Fruit fly (Drosophila melanogaster) whole organism, embryonic: Measurements from ENCODE around the gene Or9a.

Experiments used
- Ada2b ChIP-seq: fragments of 200-800 bp; sonication (Bioruptor generic); IDR thresholded peaks from 2 replicates; pipeline ENCODE4 v1.3.6; 2022; ENCODE audit warnings: missing biosample characterization, missing genetic modification characterization
- B-H1 ChIP-seq: fragments of 200-800 bp; sonication (Bioruptor generic); IDR thresholded peaks from 3 replicates; pipeline ENCODE4 v1.3.6; 2022; ENCODE audit warnings: missing biosample characterization, missing genetic modification characterization
- Bgb ChIP-seq: fragments of 200-800 bp; sonication (Bioruptor generic); IDR thresholded peaks from 2 replicates; pipeline ENCODE4 v1.3.6; 2022; ENCODE audit warnings: missing biosample characterization, missing genetic modification characterization; ENCODE audit not compliant: partially characterized antibody
- CG10267 ChIP-seq: fragments of 200-800 bp; sonication (Bioruptor generic); optimal IDR thresholded peaks from 2 replicates; lab custom pipeline; 2018; ENCODE audit warnings: missing biosample characterization, mild to moderate bottlenecking, missing genetic modification characterization, moderate library complexity
- CG14050 ChIP-seq: fragments of 200-800 bp; sonication (Bioruptor generic); IDR thresholded peaks from 3 replicates; pipeline ENCODE4 v1.3.6; 2022; ENCODE audit warnings: missing biosample characterization, missing genetic modification characterization
- CG14710 ChIP-seq: fragments of 200-800 bp; sonication (Bioruptor generic); optimal IDR thresholded peaks from 3 replicates; lab custom pipeline; 2019; ENCODE audit warnings: missing biosample characterization, mild to moderate bottlenecking, missing genetic modification characterization, moderate library complexity
- CG14860 ChIP-seq: fragments of 200-800 bp; sonication (Bioruptor generic); IDR thresholded peaks from 3 replicates; pipeline ENCODE4 v1.3.6; 2022; ENCODE audit warnings: missing biosample characterization, missing genetic modification characterization; ENCODE audit not compliant: partially characterized antibody
- CG16813 ChIP-seq: fragments of 200-800 bp; sonication (Bioruptor generic); IDR thresholded peaks from 3 replicates; pipeline ENCODE4 v1.3.6; 2022; ENCODE audit warnings: missing biosample characterization, missing genetic modification characterization; ENCODE audit not compliant: partially characterized antibody
- CG17612 ChIP-seq: fragments of 200-800 bp; sonication (Bioruptor generic); IDR thresholded peaks from 2 replicates; pipeline ENCODE4 v1.3.6; 2022; ENCODE audit warnings: missing biosample characterization, missing genetic modification characterization
- CG1832 ChIP-seq: fragments of 200-800 bp; sonication (Bioruptor generic); optimal IDR thresholded peaks from 2 replicates; lab custom pipeline; 2017; ENCODE audit warnings: missing biosample characterization, mild to moderate bottlenecking, missing genetic modification characterization, inconsistent platforms
- CG18599 ChIP-seq: fragments of 200-800 bp; sonication (Bioruptor generic); optimal IDR thresholded peaks from 3 replicates; lab custom pipeline; 2017; ENCODE audit warnings: missing biosample characterization, missing genetic modification characterization, mild to moderate bottlenecking, moderate library complexity, missing genetic modification reagents
- CG31224 ChIP-seq: fragments of 200-800 bp; sonication (Bioruptor generic); IDR thresholded peaks from 2 replicates; pipeline ENCODE4 v1.3.6; 2022; ENCODE audit warnings: missing biosample characterization, missing genetic modification characterization
- CG31365 ChIP-seq: fragments of 200-800 bp; sonication (Bioruptor generic); optimal IDR thresholded peaks from 2 replicates; lab custom pipeline; 2018; ENCODE audit warnings: missing biosample characterization, mild to moderate bottlenecking, missing genetic modification characterization
- CG33213 ChIP-seq: fragments of 200-800 bp; sonication (Bioruptor generic); optimal IDR thresholded peaks from 3 replicates; lab custom pipeline; 2016; ENCODE audit warnings: missing biosample characterization, missing genetic modification characterization
- CG34224 ChIP-seq: fragments of 200-800 bp; sonication (Bioruptor generic); IDR thresholded peaks from 3 replicates; pipeline ENCODE4 v1.3.6; 2022; ENCODE audit warnings: missing biosample characterization, missing genetic modification characterization; ENCODE audit not compliant: partially characterized antibody
- CG34376 ChIP-seq: fragments of 200-800 bp; sonication (Bioruptor generic); optimal IDR thresholded peaks from 2 replicates; lab custom pipeline; 2018; ENCODE audit warnings: missing biosample characterization, mild to moderate bottlenecking, missing genetic modification characterization
- CG4617 ChIP-seq: fragments of 200-800 bp; sonication (Bioruptor generic); optimal IDR thresholded peaks from 3 replicates; lab custom pipeline; 2016; ENCODE audit warnings: missing biosample characterization, missing genetic modification characterization, borderline replicate concordance
- CG4820 ChIP-seq: fragments of 200-800 bp; sonication (Bioruptor generic); optimal IDR thresholded peaks from 3 replicates; lab custom pipeline; 2016; ENCODE audit warnings: missing biosample characterization, missing genetic modification characterization
- CG7839 ChIP-seq: fragments of 200-800 bp; sonication (Bioruptor generic); optimal IDR thresholded peaks from 3 replicates; lab custom pipeline; 2018; ENCODE audit warnings: missing biosample characterization, mild to moderate bottlenecking, missing genetic modification characterization, moderate library complexity
- CG8089 ChIP-seq: fragments of 200-800 bp; sonication (Bioruptor generic); optimal IDR thresholded peaks from 3 replicates; lab custom pipeline; 2016; ENCODE audit warnings: missing biosample characterization, missing genetic modification characterization
- CG8290 ChIP-seq, 3 experiments: fragments of 200-800 bp; sonication (Bioruptor generic); optimal IDR thresholded peaks; 2 replicates each; lab custom pipeline; 2016 to 2019; ENCODE audit warnings: missing biosample characterization in 3 of 3, missing genetic modification characterization in 3 of 3, mild to moderate bottlenecking in 2 of 3, moderate library complexity in 1 of 3
- CG9727 ChIP-seq: fragments of 200-800 bp; sonication (Bioruptor generic); optimal IDR thresholded peaks from 3 replicates; lab custom pipeline; 2017; ENCODE audit warnings: missing biosample characterization, mild to moderate bottlenecking, missing genetic modification characterization
- CTCF ChIP-seq: fragments of 200-800 bp; sonication (Bioruptor generic); optimal IDR thresholded peaks from 2 replicates; lab custom pipeline; 2017; ENCODE audit warnings: missing biosample characterization, mild to moderate bottlenecking, missing genetic modification characterization, moderate library complexity
- Dip3 ChIP-seq: fragments of 200-800 bp; sonication (Bioruptor generic); optimal IDR thresholded peaks from 3 replicates; lab custom pipeline; 2016; ENCODE audit warnings: missing biosample characterization, missing genetic modification characterization
- Drgx ChIP-seq: fragments of 200-800 bp; sonication (Bioruptor generic); IDR thresholded peaks from 2 replicates; pipeline ENCODE4 v1.3.6; 2022; ENCODE audit warnings: missing biosample characterization, missing genetic modification characterization
- HHEX ChIP-seq: fragments of 200-800 bp; sonication (Bioruptor generic); optimal IDR thresholded peaks from 3 replicates; lab custom pipeline; 2017; ENCODE audit warnings: missing biosample characterization, mild to moderate bottlenecking, missing genetic modification characterization, missing genetic modification reagents
- Hmr ChIP-seq: fragments of 200-800 bp; sonication (Bioruptor generic); optimal IDR thresholded peaks from 3 replicates; lab custom pipeline; 2017; ENCODE audit warnings: mild to moderate bottlenecking, missing biosample characterization, missing genetic modification reagents, missing genetic modification characterization
- Kr ChIP-seq: fragments of 200-800 bp; sonication (Bioruptor generic); optimal IDR thresholded peaks from 2 replicates; lab custom pipeline; 2017; ENCODE audit warnings: missing biosample characterization, mild to moderate bottlenecking, missing genetic modification characterization
- MBD-R2 ChIP-seq: fragments of 200-800 bp; sonication (Bioruptor generic); IDR thresholded peaks from 2 replicates; pipeline ENCODE4 v1.3.6; 2022; ENCODE audit warnings: missing biosample characterization, missing genetic modification characterization
- MESR4 ChIP-seq: fragments of 200-800 bp; sonication (Bioruptor generic); optimal IDR thresholded peaks from 2 replicates; lab custom pipeline; 2018; ENCODE audit warnings: missing biosample characterization, mild to moderate bottlenecking, missing genetic modification characterization, moderate library complexity
- Nf-YC ChIP-seq: fragments of 200-800 bp; optimal IDR thresholded peaks from 3 replicates; lab custom pipeline; 2019; ENCODE audit warnings: missing biosample characterization, mild to moderate bottlenecking, missing genetic modification characterization, moderate library complexity
- NfI ChIP-seq: fragments of 200-800 bp; sonication (Bioruptor generic); optimal IDR thresholded peaks from 3 replicates; lab custom pipeline; 2018; ENCODE audit warnings: missing biosample characterization, mild to moderate bottlenecking, missing genetic modification characterization, moderate library complexity
- Poxn ChIP-seq: fragments of 200-800 bp; sonication (Bioruptor generic); IDR thresholded peaks from 2 replicates; pipeline ENCODE4 v1.3.6; 2022; ENCODE audit warnings: missing biosample characterization, missing genetic modification characterization
- Sin3A ChIP-seq: fragments of >200 bp; optimal IDR thresholded peaks from 2 replicates; lab custom pipeline; 2018
- bigmax ChIP-seq: fragments of 200-800 bp; sonication (Bioruptor generic); optimal IDR thresholded peaks from 2 replicates; lab custom pipeline; 2018; ENCODE audit warnings: missing biosample characterization, mild to moderate bottlenecking, missing genetic modification characterization
- bsh ChIP-seq, 2 experiments: fragments of 200-800 bp; sonication (Bioruptor generic); optimal IDR thresholded peaks; 2 replicates each; lab custom pipeline; 2017 to 2018; ENCODE audit warnings: mild to moderate bottlenecking in 2 of 2, missing biosample characterization in 2 of 2, missing genetic modification characterization in 2 of 2, moderate library complexity in 1 of 2
- cad ChIP-seq: fragments of >200 bp; optimal IDR thresholded peaks from 2 replicates; lab custom pipeline; 2017; ENCODE audit warnings: missing biosample characterization, missing genetic modification characterization
- cato ChIP-seq: fragments of 200-800 bp; sonication (Bioruptor generic); optimal IDR thresholded peaks from 2 replicates; lab custom pipeline; 2016; ENCODE audit warnings: missing biosample characterization, missing genetic modification characterization, borderline replicate concordance
- dimm ChIP-seq: fragments of 200-800 bp; sonication (Bioruptor generic); IDR thresholded peaks from 2 replicates; pipeline ENCODE4 v1.3.6; 2022; ENCODE audit warnings: missing biosample characterization, missing genetic modification characterization
- eve ChIP-seq, 2 experiments: fragments of >200 bp; optimal IDR thresholded peaks; 2 replicates each; lab custom pipeline; 2017; ENCODE audit warnings: missing biosample characterization in 2 of 2, missing genetic modification characterization in 2 of 2
- gro ChIP-seq: fragments of 200-800 bp; sonication (Bioruptor generic); optimal IDR thresholded peaks from 2 replicates; lab custom pipeline; 2016; ENCODE audit warnings: missing biosample characterization, missing genetic modification characterization
- insv ChIP-seq, 2 experiments: fragments of 200-800 bp; sonication (Bioruptor generic); optimal IDR thresholded peaks; 3 replicates each; lab custom pipeline; 2016 to 2018; ENCODE audit warnings: missing biosample characterization in 2 of 2, missing genetic modification characterization in 2 of 2
- jumu ChIP-seq: fragments of 200-800 bp; sonication (Bioruptor generic); optimal IDR thresholded peaks from 3 replicates; lab custom pipeline; 2016; ENCODE audit warnings: missing biosample characterization, missing genetic modification characterization
- knrl ChIP-seq: fragments of 200-800 bp; sonication (Bioruptor generic); IDR thresholded peaks from 3 replicates; pipeline ENCODE4 v1.3.6; 2022; ENCODE audit warnings: missing biosample characterization, missing genetic modification characterization; ENCODE audit not compliant: partially characterized antibody
- row ChIP-seq: fragments of 200-800 bp; sonication (Bioruptor generic); IDR thresholded peaks from 3 replicates; pipeline ENCODE4 v1.3.6; 2022; ENCODE audit warnings: missing biosample characterization, missing genetic modification characterization
- sd ChIP-seq: fragments of 200-800 bp; sonication (Bioruptor generic); optimal IDR thresholded peaks from 3 replicates; lab custom pipeline; 2018; ENCODE audit warnings: missing biosample characterization, mild to moderate bottlenecking, missing genetic modification characterization, moderate library complexity
- sima ChIP-seq: fragments of 200-800 bp; sonication (Bioruptor generic); optimal IDR thresholded peaks from 2 replicates; lab custom pipeline; 2016; ENCODE audit warnings: missing biosample characterization, missing genetic modification characterization
- z ChIP-seq: fragments of 200-800 bp; sonication (Bioruptor generic); IDR thresholded peaks from 3 replicates; pipeline ENCODE4 v1.3.6; 2022; ENCODE audit warnings: missing biosample characterization, missing genetic modification characterization
- zen2 ChIP-seq: fragments of 200-800 bp; sonication (Bioruptor generic); IDR thresholded peaks from 3 replicates; pipeline ENCODE4 v1.3.6; 2022; ENCODE audit warnings: missing biosample characterization, missing genetic modification characterization; ENCODE audit not compliant: partially characterized antibody

Gene Or9a

dm6 chrX:10463056-10463710 lies 3.7 kb upstream of the Or9a start (continued):
- peak; percentile 29 for TF ChIP-seq Nf-YC (tag; lab: Kevin White, UChicago)
- no peak for TF ChIP-seq CG34376 (GFP tag; lab: Kevin White, UChicago)
- TF ChIP-seq cato (GFP tag; lab: Kevin White, UChicago), result no peak
- TF ChIP-seq sd (tag; lab: Kevin White, UChicago), result no peak
- TF ChIP-seq CG9727 (GFP tag; lab: Kevin White, UChicago), result peak; percentile 1
- no peak for TF ChIP-seq eve (GFP tag; optimal IDR thresholded peaks at IDR 0.05; lab: Kevin White, UChicago)
- peak; percentile 1 for TF ChIP-seq jumu (GFP tag; lab: Kevin White, UChicago)
- TF ChIP-seq CG18599 (GFP tag; lab: Kevin White, UChicago), result peak; percentile 16
- no peak for TF ChIP-seq CG7839 (tag; lab: Kevin White, UChicago)
- TF ChIP-seq Poxn (GFP tag; lab: Robert Waterston, UW), result no peak
- TF ChIP-seq Bgb (GFP tag; lab: Robert Waterston, UW), result peak; percentile 68; the same call in 1 of the 2 replicates
- TF ChIP-seq CG1832 (GFP tag; lab: Kevin White, UChicago), result peak; percentile 51
- peak in 1 of 2 experiments; percentile 28 for TF ChIP-seq insv (GFP tag; optimal IDR thresholded peaks at IDR 0.05; lab: Kevin White, UChicago)
- 0 out of 3 replicates have a peak, but pooled peaks have one; percentile 41 for TF ChIP-seq CG14860 (GFP tag; lab: Robert Waterston, UW)
- no peak for TF ChIP-seq sima (GFP tag; lab: Kevin White, UChicago)
- TF ChIP-seq CG8089 (GFP tag; lab: Kevin White, UChicago), result no peak
- no peak for TF ChIP-seq HHEX (GFP tag; lab: Kevin White, UChicago)
- no peak for TF ChIP-seq gro (GFP tag; lab: Kevin White, UChicago)
- TF ChIP-seq CG10267 (tag; lab: Kevin White, UChicago), result peak; percentile 23
- TF ChIP-seq B-H1 (GFP tag; lab: Robert Waterston, UW), result no peak
- TF ChIP-seq Kr (GFP tag; lab: Kevin White, UChicago), result no peak
- TF ChIP-seq Hmr (GFP tag; lab: Kevin White, UChicago), result no peak
- no peak for TF ChIP-seq bsh (GFP tag; optimal IDR thresholded peaks at IDR 0.05; lab: Kevin White, UChicago)
- peak; percentile 26 for TF ChIP-seq CG14710 (tag; lab: Kevin White, UChicago)
- TF ChIP-seq row (GFP tag; lab: Robert Waterston, UW), result peak; percentile 33; the same call in 2 of the 3 replicates
- TF ChIP-seq bigmax (GFP tag; lab: Kevin White, UChicago), result peak; percentile 91
- TF ChIP-seq Dip3, result no peak
- no peak for TF ChIP-seq CG17612 (GFP tag; lab: Robert Waterston, UW)
- TF ChIP-seq CG8290 (GFP tag; optimal IDR thresholded peaks at IDR 0.05; lab: Kevin White, UChicago), result peak; percentile 28
- TF ChIP-seq CG8290 (tag; optimal IDR thresholded peaks at IDR 0.05; lab: Kevin White, UChicago), result peak in 1 of 2 experiments; percentile 28
- no peak for TF ChIP-seq CG31365 (tag; lab: Kevin White, UChicago)
- TF ChIP-seq CG14050, result no peak
- peak; percentile 12 for TF ChIP-seq MESR4 (GFP tag; lab: Kevin White, UChicago)
- TF ChIP-seq CG4820 (GFP tag; lab: Kevin White, UChicago), result no peak
- TF ChIP-seq CG34224 (GFP tag; lab: Robert Waterston, UW), result peak; percentile 33; the same call in 1 of the 3 replicates
- no peak for TF ChIP-seq dimm (GFP tag; lab: Robert Waterston, UW)
- 0 out of 3 replicates have a peak, but pooled peaks have one; percentile 19 for TF ChIP-seq zen2 (GFP tag; lab: Robert Waterston, UW)
- TF ChIP-seq Sin3A (lab: Kevin White, UChicago), result no peak
- peak; percentile 49 for TF ChIP-seq MBD-R2
- TF ChIP-seq Ada2b, result no peak
- TF ChIP-seq NfI, result no peak
- no peak for TF ChIP-seq z (GFP tag; lab: Robert Waterston, UW)
- no peak; the same call in 1 of the 2 replicates for TF ChIP-seq Drgx (GFP tag; lab: Robert Waterston, UW)
- TF ChIP-seq CG4617, result no peak
- TF ChIP-seq CG31224 (GFP tag; lab: Robert Waterston, UW), result no peak
- peak; percentile 24 for TF ChIP-seq CTCF
- TF ChIP-seq cad (GFP tag; lab: Kevin White, UChicago), result no peak
- TF ChIP-seq CG16813 (GFP tag; lab: Robert Waterston, UW), result peak; percentile 60; the same call in 2 of the 3 replicates
- peak; percentile 15 for TF ChIP-seq CG33213 (GFP tag; lab: Kevin White, UChicago)
- no peak for TF ChIP-seq knrl
